Worm (Caenorhabditis elegans): Measurements from ENCODE around the gene hrpu-2.

The hrpu-2 gene

DNA sequence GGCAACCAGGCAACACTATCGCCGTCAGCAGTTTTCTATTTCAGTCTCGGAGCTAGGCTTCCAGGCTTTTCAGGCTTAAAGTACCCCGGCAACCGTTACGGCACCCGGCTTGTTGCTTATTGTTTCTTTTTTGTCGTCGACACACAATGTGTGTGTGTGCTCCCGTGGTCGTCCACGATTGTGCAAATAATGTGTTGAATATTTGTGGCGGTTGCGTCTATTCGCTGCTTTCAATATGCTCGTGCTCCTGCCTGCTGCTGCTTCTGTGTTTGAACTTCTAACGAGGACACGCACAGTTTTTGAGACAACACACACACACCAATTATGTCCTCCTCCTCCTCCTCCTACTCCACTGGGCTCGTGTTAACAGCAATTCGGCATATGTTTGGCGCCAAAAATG lies 43.7 kb downstream of the hrpu-2 start:
- TF ChIP-seq lsy-2 (tag; optimal IDR thresholded peaks at IDR 0.05) = no peak
- TF ChIP-seq tag-97 (GFP tag; IDR thresholded peaks at IDR 0.05) = no peak
- TF ChIP-seq lim-7 (GFP tag; IDR thresholded peaks at IDR 0.05) = no peak
- TF ChIP-seq hlh-30 (tag; optimal IDR thresholded peaks at IDR 0.05; ENCODE audit: insufficient read depth) = peak; percentile 54
- TF ChIP-seq unc-39 (tag; optimal IDR thresholded peaks at IDR 0.05) = no peak
- TF ChIP-seq pqm-1 (tag; optimal IDR thresholded peaks at IDR 0.05) = peak; percentile 11
- TF ChIP-seq T26A8.4 (GFP tag; IDR thresholded peaks at IDR 0.05) = no peak
- TF ChIP-seq daf-16 (GFP tag; optimal IDR thresholded peaks at IDR 0.05) = no peak
- TF ChIP-seq daf-16 (tag; optimal IDR thresholded peaks at IDR 0.05) = peak; percentile 42
- TF ChIP-seq dmd-9 (GFP tag; IDR thresholded peaks at IDR 0.05) = no peak
- TF ChIP-seq jun-1 (tag; optimal IDR thresholded peaks at IDR 0.05) = no peak
- TF ChIP-seq ama-1 (optimal IDR thresholded peaks at IDR 0.05) = no peak
- TF ChIP-seq mdl-1 (tag; optimal IDR thresholded peaks at IDR 0.05) = no peak
- no peak for TF ChIP-seq sdz-12 (GFP tag; optimal IDR thresholded peaks at IDR 0.05)
- no peak for TF ChIP-seq saeg-2 (GFP tag; IDR thresholded peaks at IDR 0.05)
- TF ChIP-seq hlh-11 (tag; optimal IDR thresholded peaks at IDR 0.05) = peak; percentile 5
- TF ChIP-seq lin-15B (tag; optimal IDR thresholded peaks at IDR 0.05) = no peak
- no peak for TF ChIP-seq php-3 (GFP tag; IDR thresholded peaks at IDR 0.05)
- no peak for TF ChIP-seq zfp-2 (tag; optimal IDR thresholded peaks at IDR 0.05)
- peak; percentile 41 for TF ChIP-seq nhr-28 (tag; optimal IDR thresholded peaks at IDR 0.05)
- TF ChIP-seq pha-4 (GFP tag; IDR thresholded peaks at IDR 0.05) = no peak
- no peak for TF ChIP-seq pha-4 (tag; optimal IDR thresholded peaks at IDR 0.05)
- TF ChIP-seq D1046.2 (GFP tag; IDR thresholded peaks at IDR 0.05) = no peak

DNA sequence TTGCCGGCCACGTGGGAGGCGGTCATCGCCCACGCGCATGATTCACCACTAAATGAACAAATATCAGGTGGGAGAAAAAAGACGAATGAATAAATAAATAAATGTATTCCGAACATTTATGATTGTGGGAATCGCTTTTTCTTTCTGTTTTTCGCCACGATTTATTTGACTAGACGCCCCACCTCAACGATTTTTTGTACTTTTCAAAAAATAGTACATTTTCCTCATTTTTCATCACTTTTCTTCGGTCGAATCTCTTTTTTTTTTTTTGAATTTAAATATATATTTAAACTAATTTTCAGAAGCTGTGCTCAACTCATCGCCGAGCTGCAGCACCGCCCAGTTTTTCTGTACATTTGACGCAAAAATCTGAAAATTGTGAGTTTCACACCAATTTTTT lies 44.8 kb downstream of the hrpu-2 start, which contains the start of gene fnip-2:
Gene fnip-2, plus strand, starts transcription at position 301 of the 400 bp plus-strand sequence.
- TF ChIP-seq Y5F2A.4 (GFP tag; optimal IDR thresholded peaks at IDR 0.05) (no peak), aha-1 (tag) (peak; percentile 65)

DNA sequence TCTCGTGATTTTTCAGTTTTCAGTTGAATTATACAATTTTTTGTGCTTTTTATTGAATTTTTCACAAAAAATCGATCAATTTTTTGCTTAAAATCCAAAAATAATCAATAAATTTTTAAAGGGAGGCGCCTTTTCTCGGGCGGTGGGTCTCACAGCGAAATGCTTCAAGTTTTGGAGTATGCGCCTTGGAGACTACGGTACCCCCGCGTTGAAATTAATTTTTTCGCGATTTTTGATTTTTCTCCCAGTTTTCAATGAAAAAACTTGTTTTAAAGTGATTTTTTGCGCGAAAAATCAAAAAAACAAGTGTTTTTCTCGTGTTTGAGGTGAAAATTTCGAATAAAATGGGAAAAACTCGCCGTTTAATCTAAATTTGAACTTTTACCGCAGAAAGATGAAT lies 45.4 kb downstream of the hrpu-2 start:
- no peak for TF ChIP-seq pqm-1 (tag; optimal IDR thresholded peaks at IDR 0.05)
- peak; percentile 33; the same call in 1 of the 2 replicates for TF ChIP-seq lin-38 (GFP tag; IDR thresholded peaks at IDR 0.05)

DNA sequence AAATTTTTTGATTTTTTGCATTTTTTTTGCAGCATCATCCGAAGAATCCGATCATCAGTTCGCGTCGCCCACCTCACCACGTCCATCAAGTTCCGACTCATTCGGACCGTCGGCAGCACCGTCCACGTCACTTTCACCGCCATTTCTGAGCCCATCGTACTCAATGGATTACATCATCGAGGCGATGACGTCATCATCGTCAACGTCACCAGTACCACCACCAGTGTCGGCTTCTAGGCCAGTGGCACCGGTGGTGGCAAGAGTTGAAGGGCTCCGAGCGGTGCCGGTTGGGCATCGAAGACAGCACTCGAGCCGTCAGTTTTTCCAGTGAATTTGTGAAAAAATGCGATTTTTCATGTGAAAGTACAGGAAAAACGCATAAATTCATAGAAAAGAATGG lies 46.0 kb downstream of the hrpu-2 start:
- TF ChIP-seq ceh-62 (tag; optimal IDR thresholded peaks at IDR 0.05) = no peak
- peak; percentile 23; the same call in 1 of the 2 replicates for TF ChIP-seq set-16 (GFP tag; IDR thresholded peaks at IDR 0.05)
- TF ChIP-seq unc-130 (GFP tag; optimal IDR thresholded peaks at IDR 0.05) = no peak
- TF ChIP-seq egl-43 (GFP tag; IDR thresholded peaks at IDR 0.05) = 0 out of 2 replicates have a peak, but pooled peaks have one; percentile 54
- TF ChIP-seq nhr-76 (tag; optimal IDR thresholded peaks at IDR 0.05) = no peak
- peak; percentile 48 for TF ChIP-seq sdz-12 (GFP tag; optimal IDR thresholded peaks at IDR 0.05)
- TF ChIP-seq unc-39 (tag; optimal IDR thresholded peaks at IDR 0.05) = no peak
- TF ChIP-seq hlh-30 (tag; optimal IDR thresholded peaks at IDR 0.05; ENCODE audit: insufficient read depth) = no peak
- TF ChIP-seq ama-1 (optimal IDR thresholded peaks at IDR 0.05) = no peak
- TF ChIP-seq dmd-6 (GFP tag; IDR thresholded peaks at IDR 0.05) = no peak
- TF ChIP-seq fkh-10 (GFP tag; optimal IDR thresholded peaks at IDR 0.05) = no peak
- no peak for TF ChIP-seq zfp-3 (GFP tag; conservative IDR thresholded peaks at IDR 0.05)

DNA sequence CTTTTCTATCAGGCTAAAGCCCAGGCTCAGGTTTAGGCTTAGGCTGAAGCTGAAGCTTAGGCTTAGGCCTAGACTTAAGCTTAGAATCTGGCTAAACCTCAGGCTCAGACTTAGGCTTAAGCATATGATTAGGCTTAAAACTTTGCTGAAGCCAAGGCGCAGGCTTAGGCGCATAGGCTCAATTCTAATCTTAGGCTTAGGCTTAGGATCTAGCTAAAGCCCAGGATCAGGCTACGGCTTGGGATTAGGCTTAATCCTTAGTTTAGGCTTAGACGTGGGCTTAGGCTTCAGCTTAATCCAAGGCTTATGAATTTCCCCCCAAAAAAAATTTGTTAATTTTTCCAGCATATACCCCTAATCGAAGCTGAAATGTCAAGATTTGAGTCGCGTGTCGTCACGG lies 51.0 kb downstream of the hrpu-2 start:
- TF ChIP-seq ztf-7 (tag; optimal IDR thresholded peaks at IDR 0.05) (no peak), nhr-48 (tag; optimal IDR thresholded peaks at IDR 0.05) (no peak), ama-1 (optimal IDR thresholded peaks at IDR 0.05) (no peak), set-16 (GFP tag; IDR thresholded peaks at IDR 0.05) (no peak), F49E8.2 (tag; optimal IDR thresholded peaks at IDR 0.05; ENCODE audit: borderline replicate concordance) (no peak), dpl-1 (GFP tag; optimal IDR thresholded peaks at IDR 0.05) (no peak), ctbp-1 (GFP tag; IDR thresholded peaks at IDR 0.05) (no peak)

All from whole organism, L4 larva.